Worm (Caenorhabditis elegans) whole organism, early embryonic: ENCODE measurements around the gene nhr-159.

Experiments used
- B0310.2 ChIP-seq: sonication (generic microtip); optimal IDR thresholded peaks from 2 replicates; lab custom pipeline; 2016; ENCODE audit warnings: mild to moderate bottlenecking, missing genetic modification characterization, missing compliant biosample characterization
- F13C5.2 ChIP-seq: sonication (generic microtip); optimal IDR thresholded peaks from 2 replicates; lab custom pipeline; 2017; ENCODE audit warnings: mild to moderate bottlenecking, missing genetic modification characterization, inconsistent platforms, missing compliant biosample characterization
- aly-1 ChIP-seq: sonication (generic microtip); optimal IDR thresholded peaks from 2 replicates; lab custom pipeline; 2016; ENCODE audit warnings: missing genetic modification characterization, missing compliant biosample characterization
- ama-1 ChIP-seq: fragments of 150-350 bp; optimal IDR thresholded peaks from 2 replicates; lab custom pipeline; 2014
- ceh-13 ChIP-seq: fragments of 200-800 bp; sonication (Bioruptor generic); optimal IDR thresholded peaks from 2 replicates; lab custom pipeline; 2018; ENCODE audit warnings: mild to moderate bottlenecking, missing genetic modification characterization, missing compliant biosample characterization
- ceh-36 ChIP-seq: sonication (generic microtip); optimal IDR thresholded peaks from 2 replicates; lab custom pipeline; 2016; ENCODE audit warnings: missing genetic modification characterization, inconsistent platforms, missing compliant biosample characterization
- ets-7 ChIP-seq: sonication (generic microtip); optimal IDR thresholded peaks from 2 replicates; lab custom pipeline; 2016; ENCODE audit warnings: missing genotype, missing genetic modification characterization, missing compliant biosample characterization
- flt-1 ChIP-seq: fragments of 200-800 bp; sonication (Bioruptor generic); IDR thresholded peaks from 2 replicates; pipeline ENCODE4 v1.3.6; 2022; ENCODE audit warnings: missing genetic modification characterization, missing compliant biosample characterization
- hmbx-1 ChIP-seq: sonication (generic microtip); optimal IDR thresholded peaks from 2 replicates; lab custom pipeline; 2016; ENCODE audit warnings: mild to moderate bottlenecking, missing genetic modification characterization, missing compliant biosample characterization
- hmg-4 ChIP-seq: fragments of 200-800 bp; sonication (Bioruptor generic); optimal IDR thresholded peaks from 2 replicates; lab custom pipeline; 2018; ENCODE audit warnings: mild to moderate bottlenecking, missing genetic modification characterization, missing compliant biosample characterization
- hnd-1 ChIP-seq: sonication (generic microtip); optimal IDR thresholded peaks from 2 replicates; lab custom pipeline; 2016; ENCODE audit warnings: missing genetic modification characterization, missing compliant biosample characterization
- pes-1 ChIP-seq: fragments of 200-800 bp; sonication (Bioruptor generic); IDR thresholded peaks from 2 replicates; pipeline ENCODE4 v1.3.6; 2022; ENCODE audit warnings: missing genetic modification reagents, missing genetic modification characterization, missing compliant biosample characterization
- scrt-1 ChIP-seq: fragments of 200-800 bp; sonication (Bioruptor generic); IDR thresholded peaks from 2 replicates; pipeline ENCODE4 v1.3.6; 2022; ENCODE audit warnings: missing genetic modification characterization, missing compliant biosample characterization
- sea-1 ChIP-seq: fragments of 200-800 bp; sonication (Bioruptor generic); conservative IDR thresholded peaks from 2 replicates; pipeline ENCODE4 v1.3.6; 2022; ENCODE audit warnings: missing genetic modification characterization, missing compliant biosample characterization
- tbx-11 ChIP-seq: fragments of 200-800 bp; sonication (Bioruptor generic); IDR thresholded peaks from 2 replicates; pipeline ENCODE4 v1.3.6; 2022; ENCODE audit warnings: missing genetic modification characterization, missing compliant biosample characterization
- tbx-37 ChIP-seq: fragments of 200-800 bp; sonication (Bioruptor generic); conservative IDR thresholded peaks from 2 replicates; pipeline ENCODE4 v1.3.6; 2022; ENCODE audit warnings: missing genetic modification reagents, missing genetic modification characterization, missing compliant biosample characterization
- tra-4 ChIP-seq: sonication (generic microtip); optimal IDR thresholded peaks from 2 replicates; lab custom pipeline; 2017; ENCODE audit warnings: missing genetic modification characterization, missing compliant biosample characterization

Gene nhr-159

ce11 chrV:3832661-3833060 is 45.5 kb downstream of the nhr-159 start:
- TF ChIP-seq aly-1 (no peak), ets-7 (tag; lab: Kevin White, UChicago) (no peak), ceh-13 (GFP tag; lab: Kevin White, UChicago) (no peak), scrt-1 (GFP tag; lab: Robert Waterston, UW) (no peak), B0310.2 (tag; lab: Kevin White, UChicago) (no peak), hnd-1 (tag; lab: Kevin White, UChicago) (no peak), ama-1 (lab: Kevin White, UChicago) (no peak), hmbx-1 (no peak), hmg-4 (GFP tag; lab: Kevin White, UChicago) (no peak)

DNA sequence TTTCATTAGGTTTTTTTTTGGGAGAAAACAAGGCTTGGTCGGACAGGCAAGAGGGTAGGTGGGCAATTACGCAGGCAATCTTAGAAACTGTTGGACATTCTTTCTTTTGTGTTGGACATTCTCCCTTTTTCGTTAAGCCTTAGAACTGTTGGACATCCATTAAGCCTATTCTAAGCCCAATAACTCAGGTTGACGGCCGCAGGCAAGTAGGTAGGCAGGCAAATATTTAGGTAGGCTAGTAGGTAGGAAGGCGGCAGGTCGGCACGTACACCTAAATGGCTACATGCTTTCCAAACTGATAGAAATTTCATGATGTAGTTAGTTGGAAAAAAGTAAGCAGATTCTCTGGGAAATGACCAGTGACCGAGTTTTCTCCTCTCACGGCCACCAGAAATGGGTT is 46.0 kb downstream of the nhr-159 start:
- TF ChIP-seq sea-1 (no peak), hmg-4 (GFP tag; lab: Kevin White, UChicago) (no peak), pes-1 (GFP tag; lab: Robert Waterston, UW) (no peak), ama-1 (lab: Kevin White, UChicago) (no peak), tbx-11 (GFP tag; lab: Robert Waterston, UW) (no peak), aly-1 (no peak), flt-1 (GFP tag; lab: Robert Waterston, UW) (no peak), scrt-1 (GFP tag; lab: Robert Waterston, UW) (no peak), hnd-1 (tag; lab: Kevin White, UChicago) (no peak), ceh-36 (tag; lab: Kevin White, UChicago) (no peak), B0310.2 (tag; lab: Kevin White, UChicago) (no peak)

- TF ChIP-seq ceh-36 (tag; lab: Kevin White, UChicago) (no peak), ama-1 (lab: Kevin White, UChicago) (no peak), B0310.2 (tag; lab: Kevin White, UChicago) (no peak), flt-1 (GFP tag; lab: Robert Waterston, UW) (no peak), scrt-1 (GFP tag; lab: Robert Waterston, UW) (no peak), tra-4 (tag; lab: Kevin White, UChicago) (no peak), hmbx-1 (no peak), tbx-11 (GFP tag; lab: Robert Waterston, UW) (no peak), hmg-4 (GFP tag; lab: Kevin White, UChicago) (no peak), pes-1 (GFP tag; lab: Robert Waterston, UW) (no peak), F13C5.2 (tag; lab: Kevin White, UChicago) (no peak), ets-7 (tag; lab: Kevin White, UChicago) (no peak), aly-1 (no peak), ceh-13 (GFP tag; lab: Kevin White, UChicago) (no peak), hnd-1 (tag; lab: Kevin White, UChicago) (no peak), sea-1 (no peak), tbx-37 (GFP tag; lab: Robert Waterston, UW) (no peak)
These were observed 46.5 kb downstream of the nhr-159 start, which contains the start of gene H10D18.5 for ce11 chrV:3831616-3832015. H10D18.5 (minus strand) TSS chrV:3831716.
